Worm (Caenorhabditis elegans) whole organism, mixed stage, embryonic: ENCODE data around the gene crls-1.

Experiments
- ces-1 ChIP-seq: fragments of 150-350 bp; optimal IDR thresholded peaks from 2 replicates; lab custom pipeline; 2014; ENCODE audit warnings: missing biosample characterization, missing genetic modification reagents, missing genetic modification characterization
- elt-3 ChIP-seq: fragments of 150-350 bp; optimal IDR thresholded peaks from 2 replicates; lab custom pipeline; 2014; ENCODE audit warnings: missing biosample characterization, missing genetic modification characterization
- pha-4 ChIP-seq: fragments of 150-350 bp; optimal IDR thresholded peaks from 2 replicates; lab custom pipeline; 2018; ENCODE audit warnings: missing biosample characterization, missing genetic modification reagents, missing genetic modification characterization

DNA sequence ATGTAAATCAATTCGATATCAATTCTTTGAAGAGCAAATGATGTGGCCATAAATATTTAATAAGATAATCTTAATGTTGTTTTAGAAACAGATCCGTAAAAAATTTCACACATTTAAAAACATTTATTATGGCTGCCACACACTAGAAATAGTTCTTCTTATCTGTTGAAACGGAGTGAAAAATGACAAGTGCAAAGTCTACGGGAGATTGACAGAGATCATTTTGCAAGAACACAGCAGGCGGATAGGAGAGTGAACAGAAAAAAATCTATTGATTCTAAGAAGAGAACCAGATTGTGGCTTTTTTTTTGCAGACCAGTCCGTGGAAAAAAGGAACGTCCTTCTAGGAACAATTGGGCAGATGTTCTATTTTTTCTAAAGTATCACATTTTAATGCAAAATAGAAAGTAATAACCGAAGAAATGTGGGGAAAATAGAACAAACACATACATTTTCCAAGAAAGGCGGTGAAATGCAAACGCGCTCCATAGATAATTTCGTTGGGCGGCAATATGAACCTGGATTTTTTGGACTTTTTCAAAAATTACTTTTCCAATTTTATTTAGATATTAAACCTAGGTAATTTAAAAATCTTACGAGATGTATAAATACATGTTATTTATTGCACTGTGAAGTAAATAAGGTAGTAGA, 8.0 kb downstream of the crls-1 start:
- TF ChIP-seq elt-3 (tag; lab: Kevin White, UChicago) (no peak), ces-1 (no peak), pha-4 (tag; lab: Kevin White, UChicago) (no peak)
